Worm (Caenorhabditis elegans) whole organism, late embryonic: ENCODE data around the gene col-153.

Experiments
- C38D4.7 ChIP-seq: fragments of 200-800 bp; sonication (Bioruptor generic); optimal IDR thresholded peaks from 2 replicates; lab custom pipeline; 2018; ENCODE audit warnings: mild to moderate bottlenecking, missing genetic modification characterization, moderate library complexity, missing compliant biosample characterization
- K09A11.1 ChIP-seq: sonication (generic microtip); optimal IDR thresholded peaks from 2 replicates; lab custom pipeline; 2017; ENCODE audit warnings: antibody characterized with exemption, mild to moderate bottlenecking, missing genetic modification characterization, missing compliant biosample characterization; ENCODE audit not compliant: insufficient read depth
- T23F11.4 ChIP-seq: fragments of 200-800 bp; sonication (Bioruptor generic); optimal IDR thresholded peaks from 2 replicates; lab custom pipeline; 2018; ENCODE audit warnings: mild to moderate bottlenecking, missing genetic modification characterization, missing compliant biosample characterization
- ahr-1 ChIP-seq: sonication (generic microtip); optimal IDR thresholded peaks from 2 replicates; lab custom pipeline; 2016; ENCODE audit warnings: missing genetic modification characterization, missing compliant biosample characterization
- ama-1 ChIP-seq: fragments of 150-350 bp; optimal IDR thresholded peaks from 2 replicates; lab custom pipeline; 2014
- ceh-14 ChIP-seq: sonication (generic microtip); optimal IDR thresholded peaks from 2 replicates; lab custom pipeline; 2016; ENCODE audit warnings: missing genotype, missing genetic modification characterization, missing compliant biosample characterization
- ceh-18 ChIP-seq: sonication (generic microtip); optimal IDR thresholded peaks from 2 replicates; lab custom pipeline; 2016; ENCODE audit warnings: missing genetic modification characterization, missing compliant biosample characterization
- ceh-2 ChIP-seq: sonication (generic microtip); optimal IDR thresholded peaks from 2 replicates; lab custom pipeline; 2016; ENCODE audit warnings: missing genotype, missing genetic modification characterization, missing compliant biosample characterization
- ceh-22 ChIP-seq: sonication (generic microtip); optimal IDR thresholded peaks from 2 replicates; lab custom pipeline; 2017; ENCODE audit warnings: missing biosample characterization, missing genetic modification characterization
- ceh-24 ChIP-seq: sonication (generic microtip); optimal IDR thresholded peaks from 2 replicates; lab custom pipeline; 2016; ENCODE audit warnings: mild to moderate bottlenecking, missing genetic modification characterization, missing compliant biosample characterization
- ceh-31 ChIP-seq: sonication (generic microtip); optimal IDR thresholded peaks from 2 replicates; lab custom pipeline; 2016; ENCODE audit warnings: missing genetic modification characterization, missing compliant biosample characterization
- ceh-34 ChIP-seq: sonication (generic microtip); optimal IDR thresholded peaks from 2 replicates; lab custom pipeline; 2016; ENCODE audit warnings: mild to moderate bottlenecking, missing genetic modification characterization, missing compliant biosample characterization
- ceh-45 ChIP-seq: fragments of 200-800 bp; sonication (Bioruptor generic); IDR thresholded peaks from 2 replicates; pipeline ENCODE4 v1.3.6; 2022; ENCODE audit warnings: missing genetic modification reagents, missing genetic modification characterization, missing compliant biosample characterization
- ceh-6 ChIP-seq: fragments of 200-800 bp; sonication (Bioruptor generic); optimal IDR thresholded peaks from 2 replicates; lab custom pipeline; 2018; ENCODE audit warnings: mild to moderate bottlenecking, missing genetic modification characterization, missing compliant biosample characterization
- ceh-9 ChIP-seq: sonication (generic microtip); optimal IDR thresholded peaks from 2 replicates; lab custom pipeline; 2016; ENCODE audit warnings: mild to moderate bottlenecking, missing genetic modification characterization, inconsistent platforms, missing compliant biosample characterization
- dmd-4 ChIP-seq: sonication (generic microtip); optimal IDR thresholded peaks from 2 replicates; lab custom pipeline; 2016; ENCODE audit warnings: borderline replicate concordance, missing genetic modification characterization, missing compliant biosample characterization
- dve-1 ChIP-seq: sonication (generic microtip); optimal IDR thresholded peaks from 2 replicates; lab custom pipeline; 2017; ENCODE audit warnings: antibody characterized with exemption, mild to moderate bottlenecking, missing genetic modification characterization, missing compliant biosample characterization
- elt-2 ChIP-seq: sonication (generic microtip); optimal IDR thresholded peaks from 2 replicates; lab custom pipeline; 2016; ENCODE audit warnings: missing genetic modification reagents, missing genetic modification characterization, missing compliant biosample characterization
- elt-4 ChIP-seq: sonication (generic microtip); optimal IDR thresholded peaks from 2 replicates; lab custom pipeline; 2016; ENCODE audit warnings: missing genetic modification characterization, missing compliant biosample characterization
- ets-4 ChIP-seq: sonication (generic microtip); optimal IDR thresholded peaks from 2 replicates; lab custom pipeline; 2016; ENCODE audit warnings: missing genetic modification characterization, missing compliant biosample characterization
- fkh-10 ChIP-seq: fragments of 150-350 bp; optimal IDR thresholded peaks from 2 replicates; lab custom pipeline; 2014; ENCODE audit warnings: missing biosample characterization, missing genetic modification reagents, missing genetic modification characterization
- fkh-6 ChIP-seq: sonication (generic microtip); optimal IDR thresholded peaks from 2 replicates; lab custom pipeline; 2016; ENCODE audit warnings: missing genetic modification characterization, missing compliant biosample characterization
- gmeb-2 ChIP-seq: sonication (generic microtip); optimal IDR thresholded peaks from 2 replicates; lab custom pipeline; 2016; ENCODE audit warnings: missing genetic modification characterization, inconsistent platforms, missing compliant biosample characterization
- hlh-13 ChIP-seq: fragments of 200-800 bp; sonication (Bioruptor generic); optimal IDR thresholded peaks from 2 replicates; lab custom pipeline; 2018; ENCODE audit warnings: mild to moderate bottlenecking, missing genetic modification characterization, missing compliant biosample characterization
- hlh-15 ChIP-seq: sonication (generic microtip); optimal IDR thresholded peaks from 2 replicates; lab custom pipeline; 2016; ENCODE audit warnings: missing genetic modification characterization, missing compliant biosample characterization
- hlh-30 ChIP-seq: sonication (generic microtip); optimal IDR thresholded peaks from 2 replicates; lab custom pipeline; 2017; ENCODE audit warnings: antibody characterized with exemption, missing genetic modification characterization, missing compliant biosample characterization; ENCODE audit not compliant: insufficient read depth
- hlh-6 ChIP-seq: sonication (generic microtip); optimal IDR thresholded peaks from 2 replicates; lab custom pipeline; 2016; ENCODE audit warnings: missing genotype, missing genetic modification characterization, missing compliant biosample characterization
- hlh-8 ChIP-seq: sonication (generic microtip); optimal IDR thresholded peaks from 2 replicates; lab custom pipeline; 2016; ENCODE audit warnings: missing genotype, missing genetic modification characterization, missing compliant biosample characterization
- lim-6 ChIP-seq: sonication (generic microtip); optimal IDR thresholded peaks from 2 replicates; lab custom pipeline; 2016; ENCODE audit warnings: missing genetic modification characterization, missing compliant biosample characterization
- lin-11 ChIP-seq: fragments of 200-800 bp; sonication (Bioruptor generic); optimal IDR thresholded peaks from 2 replicates; lab custom pipeline; 2018; ENCODE audit warnings: mild to moderate bottlenecking, missing genetic modification characterization, missing compliant biosample characterization
- madf-2 ChIP-seq: sonication (generic microtip); optimal IDR thresholded peaks from 2 replicates; lab custom pipeline; 2017; ENCODE audit warnings: missing genetic modification characterization, missing compliant biosample characterization
- mec-3 ChIP-seq: sonication (generic microtip); optimal IDR thresholded peaks from 2 replicates; lab custom pipeline; 2016; ENCODE audit warnings: borderline replicate concordance, missing genetic modification characterization, missing compliant biosample characterization
- nfya-1 ChIP-seq: sonication (generic microtip); optimal IDR thresholded peaks from 2 replicates; lab custom pipeline; 2017; ENCODE audit warnings: missing genetic modification characterization, mild to moderate bottlenecking, missing compliant biosample characterization, antibody characterized with exemption, moderate library complexity
- nhr-232 ChIP-seq: sonication (generic microtip); optimal IDR thresholded peaks from 2 replicates; lab custom pipeline; 2016; ENCODE audit warnings: missing genetic modification characterization, missing compliant biosample characterization
- npax-4 ChIP-seq: sonication (generic microtip); optimal IDR thresholded peaks from 2 replicates; lab custom pipeline; 2016; ENCODE audit warnings: missing genetic modification characterization, missing compliant biosample characterization
- odd-2 ChIP-seq: sonication (generic microtip); optimal IDR thresholded peaks from 2 replicates; lab custom pipeline; 2017; ENCODE audit warnings: antibody characterized with exemption, mild to moderate bottlenecking, missing genetic modification characterization, missing compliant biosample characterization
- pat-9 ChIP-seq: fragments of 200-800 bp; sonication (Bioruptor generic); optimal IDR thresholded peaks from 2 replicates; lab custom pipeline; 2018; ENCODE audit warnings: mild to moderate bottlenecking, missing genetic modification characterization, moderate library complexity, missing compliant biosample characterization
- pax-1 ChIP-seq: fragments of 150-350 bp; optimal IDR thresholded peaks from 2 replicates; lab custom pipeline; 2014; ENCODE audit warnings: missing biosample characterization, missing genetic modification characterization
- pha-2 ChIP-seq: sonication (generic microtip); optimal IDR thresholded peaks from 2 replicates; lab custom pipeline; 2017; ENCODE audit warnings: mild to moderate bottlenecking, missing genetic modification characterization, missing compliant biosample characterization
- pha-4 ChIP-seq: fragments of 150-350 bp; optimal IDR thresholded peaks from 2 replicates; lab custom pipeline; 2018; ENCODE audit warnings: missing biosample characterization, missing genetic modification reagents, missing genetic modification characterization
- pqm-1 ChIP-seq: sonication (generic microtip); optimal IDR thresholded peaks from 2 replicates; lab custom pipeline; 2016; ENCODE audit warnings: missing genetic modification characterization, missing compliant biosample characterization
- pros-1 ChIP-seq: fragments of 150-350 bp; optimal IDR thresholded peaks from 2 replicates; lab custom pipeline; 2014; ENCODE audit warnings: missing biosample characterization, missing genetic modification reagents, missing genetic modification characterization
- ref-2 ChIP-seq: sonication (generic microtip); optimal IDR thresholded peaks from 2 replicates; lab custom pipeline; 2016; ENCODE audit warnings: missing genetic modification characterization, missing compliant biosample characterization
- rnt-1 ChIP-seq: sonication (generic microtip); optimal IDR thresholded peaks from 2 replicates; lab custom pipeline; 2016; ENCODE audit warnings: missing genetic modification characterization, missing compliant biosample characterization
- sdc-2 ChIP-seq: sonication (generic microtip); optimal IDR thresholded peaks from 2 replicates; lab custom pipeline; 2016; ENCODE audit warnings: missing genotype, missing genetic modification characterization, missing compliant biosample characterization
- sox-2 ChIP-seq: fragments of 200-800 bp; sonication (Bioruptor generic); IDR thresholded peaks from 2 replicates; pipeline ENCODE4 v1.3.6; 2022; ENCODE audit warnings: missing genetic modification reagents, missing genetic modification characterization, missing compliant biosample characterization
- syd-9 ChIP-seq: sonication (generic microtip); optimal IDR thresholded peaks from 2 replicates; lab custom pipeline; 2016; ENCODE audit warnings: mild to moderate bottlenecking, missing genetic modification characterization, moderate library complexity, missing compliant biosample characterization
- ttx-3 ChIP-seq: sonication (generic microtip); optimal IDR thresholded peaks from 2 replicates; lab custom pipeline; 2016; ENCODE audit warnings: missing genetic modification reagents, missing genetic modification characterization, missing compliant biosample characterization
- unc-42 ChIP-seq: sonication (generic microtip); optimal IDR thresholded peaks from 2 replicates; lab custom pipeline; 2016; ENCODE audit warnings: missing genotype, missing genetic modification characterization, missing compliant biosample characterization
- unc-86 ChIP-seq: sonication (generic microtip); optimal IDR thresholded peaks from 2 replicates; lab custom pipeline; 2016; ENCODE audit warnings: missing genetic modification characterization, missing compliant biosample characterization
- zip-5 ChIP-seq: sonication (generic microtip); optimal IDR thresholded peaks from 2 replicates; lab custom pipeline; 2016; ENCODE audit warnings: missing genetic modification characterization, missing compliant biosample characterization

The col-153 gene

DNA sequence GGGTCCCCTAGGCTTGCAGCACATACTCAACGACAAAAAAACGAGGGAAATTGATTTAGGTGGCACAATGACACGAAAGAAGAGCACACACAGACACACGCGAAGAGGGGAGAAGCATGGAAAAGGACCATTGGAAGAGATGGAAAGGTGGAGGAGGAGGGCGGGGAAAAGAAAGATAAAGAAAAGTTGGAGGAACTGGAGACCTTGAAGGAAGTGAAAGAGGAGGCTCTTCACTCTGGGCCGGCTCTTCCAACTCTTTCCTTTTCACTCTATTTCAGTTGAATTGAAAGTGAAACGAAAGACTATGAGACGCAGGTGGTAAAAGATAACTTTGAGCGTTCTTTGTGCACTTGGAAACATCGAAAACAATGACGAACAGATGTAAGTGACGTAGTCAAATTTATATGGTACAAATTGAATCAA, 11.8 kb downstream of the col-153 start (continued):
- TF ChIP-seq C38D4.7 (GFP tag; lab: Kevin White, UChicago) (no peak), ref-2 (tag; lab: Kevin White, UChicago) (peak; percentile 25), ama-1 (lab: Kevin White, UChicago) (no peak)
- TF ChIP-seq, all 69 proteins: peak for 13

DNA sequence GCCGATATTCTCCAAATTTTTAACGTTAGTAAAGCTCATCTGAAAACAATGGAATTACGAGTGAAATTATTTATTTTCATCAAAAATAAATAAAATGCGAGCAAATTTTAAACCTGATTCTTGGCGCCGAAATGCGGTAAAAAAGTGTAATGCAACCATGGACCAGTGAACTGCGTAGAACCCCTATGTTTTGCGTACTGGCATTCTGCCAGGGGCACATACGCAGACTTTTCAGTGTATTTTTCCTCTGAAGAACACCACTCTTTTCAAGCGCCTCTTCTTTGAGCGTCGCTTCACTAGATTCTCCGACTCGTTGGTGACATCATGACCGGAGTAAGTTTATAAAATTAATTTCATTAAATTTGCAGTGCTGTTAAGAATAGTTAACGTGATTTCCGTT, 15.9 kb downstream of the col-153 start, which contains the start of the genes ctf-4 and eef-1G:
ctf-4 (minus strand) TSS at position 39 of the 400 bp plus-strand sequence.
eef-1G (plus strand) TSS at position 219 of the 400 bp plus-strand sequence.
- no peak for TF ChIP-seq K09A11.1 (tag; lab: Kevin White, UChicago)
- TF ChIP-seq zip-5 (tag; lab: Kevin White, UChicago), result no peak
- TF ChIP-seq pha-2 (tag; lab: Kevin White, UChicago), result no peak
- TF ChIP-seq hlh-8 (tag; lab: Kevin White, UChicago), result peak; percentile 28
- peak; percentile 29 for TF ChIP-seq ets-4 (tag; lab: Kevin White, UChicago)
- no peak for TF ChIP-seq elt-2 (tag; lab: Kevin White, UChicago)
- TF ChIP-seq pat-9 (tag; lab: Kevin White, UChicago), result peak; percentile 41
- TF ChIP-seq madf-2 (tag; lab: Kevin White, UChicago), result no peak
- TF ChIP-seq hlh-30 (tag; lab: Kevin White, UChicago), result peak; percentile 18
- no peak for TF ChIP-seq hlh-15 (tag; lab: Kevin White, UChicago)
- TF ChIP-seq dmd-4 (tag; lab: Kevin White, UChicago), result no peak
- no peak for TF ChIP-seq nhr-232 (tag; lab: Kevin White, UChicago)
- no peak for TF ChIP-seq sdc-2 (tag; lab: Kevin White, UChicago)
- peak; percentile 69 for TF ChIP-seq ceh-34 (tag; lab: Kevin White, UChicago)
- TF ChIP-seq lin-11, result no peak
- no peak for TF ChIP-seq ahr-1 (tag; lab: Kevin White, UChicago)
- TF ChIP-seq ceh-22 (tag; lab: Kevin White, UChicago), result no peak
- peak; percentile 30 for TF ChIP-seq ceh-14 (tag; lab: Kevin White, UChicago)
- no peak for TF ChIP-seq fkh-10 (GFP tag; lab: Kevin White, UChicago)
- no peak for TF ChIP-seq ceh-45 (GFP tag; lab: Robert Waterston, UW)
- peak; percentile 25 for TF ChIP-seq syd-9 (tag; lab: Kevin White, UChicago)
- TF ChIP-seq ceh-9 (tag; lab: Kevin White, UChicago), result no peak
- TF ChIP-seq odd-2 (tag; lab: Kevin White, UChicago), result no peak
- TF ChIP-seq elt-4 (tag; lab: Kevin White, UChicago), result no peak
- peak; percentile 62 for TF ChIP-seq ceh-18
- no peak for TF ChIP-seq mec-3
- TF ChIP-seq gmeb-2, result no peak
- TF ChIP-seq ceh-31 (tag; lab: Kevin White, UChicago), result peak; percentile 64
- peak; percentile 62 for TF ChIP-seq pqm-1
- no peak for TF ChIP-seq lim-6
- peak; percentile 88 for TF ChIP-seq nfya-1 (tag; lab: Kevin White, UChicago)
- peak; percentile 5 for TF ChIP-seq pros-1 (tag; lab: Kevin White, UChicago)
- TF ChIP-seq hlh-6 (tag; lab: Kevin White, UChicago), result no peak
- TF ChIP-seq npax-4 (tag; lab: Kevin White, UChicago), result no peak
- peak; percentile 72 for TF ChIP-seq ref-2 (tag; lab: Kevin White, UChicago)
- no peak for TF ChIP-seq T23F11.4 (GFP tag; lab: Kevin White, UChicago)
- TF ChIP-seq ceh-2 (tag; lab: Kevin White, UChicago), result peak; percentile 18
- TF ChIP-seq pha-4 (tag; lab: Kevin White, UChicago), result no peak
- no peak for TF ChIP-seq ama-1 (lab: Kevin White, UChicago)
- no peak for TF ChIP-seq hlh-13 (GFP tag; lab: Kevin White, UChicago)
- no peak for TF ChIP-seq fkh-6 (tag; lab: Kevin White, UChicago)
- peak; percentile 85 for TF ChIP-seq dve-1 (tag; lab: Kevin White, UChicago)
- no peak for TF ChIP-seq unc-86 (tag; lab: Kevin White, UChicago)
- TF ChIP-seq pax-1 (tag; lab: Kevin White, UChicago), result no peak
- peak; percentile 52 for TF ChIP-seq unc-42 (tag; lab: Kevin White, UChicago)
- peak; percentile 18 for TF ChIP-seq ceh-24 (tag; lab: Kevin White, UChicago)
- no peak for TF ChIP-seq ttx-3 (tag; lab: Kevin White, UChicago)
- TF ChIP-seq rnt-1 (tag; lab: Kevin White, UChicago), result peak; percentile 90
- TF ChIP-seq sox-2 (GFP tag; lab: Robert Waterston, UW), result no peak
- TF ChIP-seq ceh-6 (GFP tag; lab: Kevin White, UChicago), result no peak
